Fruit fly (Drosophila melanogaster): ENCODE data around the gene CG7968.

CG7968 gene

DNA sequence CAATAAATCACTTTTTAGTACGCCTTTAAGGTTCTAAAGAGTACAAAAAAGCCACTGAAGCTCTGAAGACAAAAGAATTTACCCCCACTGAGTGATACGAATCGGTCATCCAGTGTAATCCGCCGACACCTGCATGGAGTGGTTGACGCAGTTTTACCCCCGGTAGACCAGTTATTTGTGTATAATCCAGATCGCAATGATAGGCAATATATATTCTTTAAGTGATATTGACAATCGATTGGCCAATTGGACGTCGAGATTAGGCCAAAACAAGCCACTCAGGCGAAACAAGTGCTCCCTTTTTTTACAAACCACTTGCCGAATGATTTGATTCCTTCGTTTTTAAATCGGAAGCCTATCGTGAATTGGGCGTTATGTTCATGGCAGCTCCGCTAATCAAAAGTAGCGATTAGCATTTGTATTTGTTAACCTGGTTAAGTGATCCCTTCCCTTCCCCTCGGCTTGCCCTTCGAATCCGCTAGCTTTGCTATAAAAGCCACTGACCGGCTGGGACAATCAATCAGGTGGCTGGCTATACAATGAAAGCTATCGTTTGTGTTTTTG is 2.9 kb upstream of the CG7968 start, which contains the start of gene CG7916:
Gene CG7916, plus strand, starts transcription at position 514 of the 564 bp plus-strand sequence.
- TF ChIP-seq CG12768 (GFP tag; optimal IDR thresholded peaks at IDR 0.05) (peak; percentile 30), cic (GFP tag; optimal IDR thresholded peaks at IDR 0.05) (peak; percentile 54), pad (GFP tag; optimal IDR thresholded peaks at IDR 0.05) (peak; percentile 17), Hr96 (GFP tag; optimal IDR thresholded peaks at IDR 0.05) (peak; percentile 6), CG1620 (GFP tag; optimal IDR thresholded peaks at IDR 0.05) (no peak)

DNA sequence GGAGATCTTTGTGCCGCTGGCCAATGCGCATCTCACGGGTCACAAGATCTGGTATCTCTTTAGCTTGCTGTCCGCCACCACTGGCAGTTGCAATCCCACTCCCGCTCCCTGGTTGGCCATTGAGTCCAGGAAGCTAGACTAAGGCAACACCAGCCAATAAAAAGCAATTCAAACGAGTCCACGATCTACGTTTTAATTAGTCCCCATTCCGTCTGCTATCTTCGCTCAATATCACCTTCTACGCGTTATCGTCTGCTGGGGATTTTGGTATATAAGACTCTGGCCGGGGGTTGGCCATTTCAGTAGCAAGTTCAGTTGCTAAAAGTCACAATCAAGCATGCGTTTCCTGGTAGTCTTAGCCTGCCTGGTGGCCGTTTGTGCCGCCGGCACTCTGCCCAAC is 1.6 kb upstream of the CG7968 start, which contains the start of gene CG7953:
Gene CG7953, plus strand, starts transcription at position 301 of the 400 bp plus-strand sequence.
- no peak for TF ChIP-seq kay (GFP tag; ENCODE audit: borderline replicate concordance)
- no peak for TF ChIP-seq Crg-1 (GFP tag; optimal IDR thresholded peaks at IDR 0.05)
- TF ChIP-seq Mnt (GFP tag; optimal IDR thresholded peaks at IDR 0.05), result no peak
- TF ChIP-seq CG33017 (tag; optimal IDR thresholded peaks at IDR 0.05), result no peak
- no peak for TF ChIP-seq CG7045 (GFP tag; optimal IDR thresholded peaks at IDR 0.05)
- no peak for TF ChIP-seq cic (GFP tag; optimal IDR thresholded peaks at IDR 0.05)
- no peak for TF ChIP-seq CG7101 (tag; optimal IDR thresholded peaks at IDR 0.05)
- no peak for TF ChIP-seq toe (GFP tag; optimal IDR thresholded peaks at IDR 0.05)
- no peak for TF ChIP-seq cnc (optimal IDR thresholded peaks at IDR 0.05)
- TF ChIP-seq CG12768 (GFP tag; optimal IDR thresholded peaks at IDR 0.05), result no peak
- no peak for TF ChIP-seq CG14711 (tag; optimal IDR thresholded peaks at IDR 0.05)
- no peak for TF ChIP-seq CG11617 (GFP tag; optimal IDR thresholded peaks at IDR 0.05)
- TF ChIP-seq CG5204 (GFP tag; optimal IDR thresholded peaks at IDR 0.05), result no peak
- no peak for TF ChIP-seq tj (GFP tag; optimal IDR thresholded peaks at IDR 0.05)
- no peak for TF ChIP-seq Clk (GFP tag; optimal IDR thresholded peaks at IDR 0.05)
- no peak for TF ChIP-seq ovo (GFP tag; optimal IDR thresholded peaks at IDR 0.05)

DNA sequence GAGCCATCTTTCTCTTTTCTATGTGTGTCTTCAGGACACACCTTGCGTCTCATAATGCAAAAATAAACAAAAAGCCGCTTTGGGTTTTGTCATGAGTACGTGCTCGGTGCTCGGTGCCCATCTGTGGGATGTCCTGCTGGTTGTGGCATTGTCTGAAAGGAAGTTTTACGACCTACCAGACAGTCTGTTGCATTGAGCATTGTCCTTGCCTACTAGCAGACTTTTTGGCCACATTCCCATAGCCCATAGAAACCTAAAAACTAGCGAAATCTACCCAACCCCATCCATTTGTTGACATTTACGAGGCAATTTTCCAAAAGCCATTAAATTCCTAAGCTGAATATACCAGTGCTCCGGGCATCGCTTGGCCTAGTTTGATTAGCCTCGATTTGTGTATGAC is 1.9 kb downstream of the CG7968 start:
- no peak for TF ChIP-seq tj (GFP tag; optimal IDR thresholded peaks at IDR 0.05)
- no peak for TF ChIP-seq CG12768 (GFP tag; optimal IDR thresholded peaks at IDR 0.05)
- no peak for TF ChIP-seq CG1620 (GFP tag; optimal IDR thresholded peaks at IDR 0.05)
- no peak for TF ChIP-seq Hr96 (GFP tag; optimal IDR thresholded peaks at IDR 0.05)
- no peak for TF ChIP-seq pad (GFP tag; optimal IDR thresholded peaks at IDR 0.05)
- no peak for TF ChIP-seq CG33017 (tag; optimal IDR thresholded peaks at IDR 0.05)
- no peak for TF ChIP-seq toe (GFP tag; optimal IDR thresholded peaks at IDR 0.05)
- TF ChIP-seq ovo (GFP tag; optimal IDR thresholded peaks at IDR 0.05), result no peak
- no peak for TF ChIP-seq bab1 (GFP tag; optimal IDR thresholded peaks at IDR 0.05)
- no peak for TF ChIP-seq Crg-1 (GFP tag; optimal IDR thresholded peaks at IDR 0.05)
- TF ChIP-seq cic (GFP tag; optimal IDR thresholded peaks at IDR 0.05), result no peak
- TF ChIP-seq CG7101 (tag; optimal IDR thresholded peaks at IDR 0.05), result no peak
- TF ChIP-seq CG5204 (GFP tag; optimal IDR thresholded peaks at IDR 0.05), result no peak
- no peak for TF ChIP-seq CG11617 (GFP tag; optimal IDR thresholded peaks at IDR 0.05)
- no peak for TF ChIP-seq cnc (optimal IDR thresholded peaks at IDR 0.05)
- no peak for TF ChIP-seq kay (GFP tag; ENCODE audit: borderline replicate concordance)
- TF ChIP-seq CG14711 (tag; optimal IDR thresholded peaks at IDR 0.05), result no peak
- no peak for TF ChIP-seq Mnt (GFP tag; optimal IDR thresholded peaks at IDR 0.05)
- TF ChIP-seq CG7045 (GFP tag; optimal IDR thresholded peaks at IDR 0.05), result no peak

DNA sequence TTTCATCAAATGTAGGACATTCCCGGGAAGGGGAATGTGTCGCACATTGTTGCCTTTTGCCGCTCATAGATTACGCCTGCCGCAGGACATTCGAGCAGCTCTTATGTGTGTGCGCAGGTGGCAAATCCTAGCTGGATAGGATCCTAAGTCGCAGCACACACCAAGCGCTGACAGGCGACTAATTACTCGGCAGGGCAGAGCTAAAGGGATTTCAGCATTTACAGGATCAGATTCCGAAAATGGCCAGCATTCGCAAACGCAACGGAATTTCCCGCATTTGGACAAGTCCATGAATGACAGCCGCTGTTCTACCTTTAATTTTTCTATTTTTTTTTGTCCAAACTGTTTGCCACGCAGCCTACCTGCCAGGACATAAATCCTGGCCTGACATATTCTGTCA is 18.5 kb downstream of the CG7968 start:
- no peak for TF ChIP-seq CG12768 (GFP tag; optimal IDR thresholded peaks at IDR 0.05)
- no peak for TF ChIP-seq pad (GFP tag; optimal IDR thresholded peaks at IDR 0.05)
- no peak for TF ChIP-seq tj (GFP tag; optimal IDR thresholded peaks at IDR 0.05)
- TF ChIP-seq cic (GFP tag; optimal IDR thresholded peaks at IDR 0.05), result no peak
- TF ChIP-seq Hr96 (GFP tag; optimal IDR thresholded peaks at IDR 0.05), result no peak
- TF ChIP-seq Clk (GFP tag; optimal IDR thresholded peaks at IDR 0.05), result no peak
- TF ChIP-seq Mnt (GFP tag; optimal IDR thresholded peaks at IDR 0.05), result no peak
- no peak for TF ChIP-seq bab1 (GFP tag; optimal IDR thresholded peaks at IDR 0.05)
- TF ChIP-seq CG11617 (GFP tag; optimal IDR thresholded peaks at IDR 0.05), result no peak
- no peak for TF ChIP-seq ovo (GFP tag; optimal IDR thresholded peaks at IDR 0.05)
- TF ChIP-seq CG5204 (GFP tag; optimal IDR thresholded peaks at IDR 0.05), result no peak
- TF ChIP-seq CG7101 (tag; optimal IDR thresholded peaks at IDR 0.05), result no peak
- TF ChIP-seq CG33017 (tag; optimal IDR thresholded peaks at IDR 0.05), result no peak
- no peak for TF ChIP-seq toe (GFP tag; optimal IDR thresholded peaks at IDR 0.05)
- no peak for TF ChIP-seq CG7045 (GFP tag; optimal IDR thresholded peaks at IDR 0.05)
- TF ChIP-seq CG1620 (GFP tag; optimal IDR thresholded peaks at IDR 0.05), result no peak
- TF ChIP-seq kay (GFP tag; ENCODE audit: borderline replicate concordance), result no peak
- no peak for TF ChIP-seq Crg-1 (GFP tag; optimal IDR thresholded peaks at IDR 0.05)
- no peak for TF ChIP-seq cnc (optimal IDR thresholded peaks at IDR 0.05)
- no peak for TF ChIP-seq CG14711 (tag; optimal IDR thresholded peaks at IDR 0.05)

DNA sequence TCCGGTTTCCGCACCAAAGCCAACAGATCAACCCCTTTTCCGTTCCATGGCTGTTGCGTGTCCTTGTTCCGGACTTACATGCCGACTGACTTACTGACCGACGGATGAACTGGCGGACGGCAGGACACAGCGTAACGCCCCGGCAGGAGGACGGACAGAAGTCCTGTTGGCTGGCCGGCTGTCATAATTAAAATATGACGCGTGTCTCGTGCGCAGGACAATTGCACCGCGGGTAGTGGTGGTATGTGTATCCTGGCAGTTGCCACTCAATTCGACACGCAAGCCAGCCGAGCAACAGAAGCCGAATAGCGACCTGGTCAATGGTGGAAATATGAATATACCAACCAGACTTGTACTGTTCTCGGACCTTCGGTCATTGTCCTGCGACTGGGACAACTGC is 20.2 kb downstream of the CG7968 start:
- TF ChIP-seq Mnt (GFP tag; optimal IDR thresholded peaks at IDR 0.05) (no peak), CG7101 (tag; optimal IDR thresholded peaks at IDR 0.05) (no peak), CG33017 (tag; optimal IDR thresholded peaks at IDR 0.05) (no peak), cnc (optimal IDR thresholded peaks at IDR 0.05) (no peak), tj (GFP tag; optimal IDR thresholded peaks at IDR 0.05) (no peak), CG11617 (GFP tag; optimal IDR thresholded peaks at IDR 0.05) (no peak), cic (GFP tag; optimal IDR thresholded peaks at IDR 0.05) (no peak), CG12768 (GFP tag; optimal IDR thresholded peaks at IDR 0.05) (no peak), Hr96 (GFP tag; optimal IDR thresholded peaks at IDR 0.05) (no peak), ovo (GFP tag; optimal IDR thresholded peaks at IDR 0.05) (no peak), pad (GFP tag; optimal IDR thresholded peaks at IDR 0.05) (no peak), Clk (GFP tag; optimal IDR thresholded peaks at IDR 0.05) (no peak), CG1620 (GFP tag; optimal IDR thresholded peaks at IDR 0.05) (no peak), CG5204 (GFP tag; optimal IDR thresholded peaks at IDR 0.05) (no peak), bab1 (GFP tag; optimal IDR thresholded peaks at IDR 0.05) (no peak), CG7045 (GFP tag; optimal IDR thresholded peaks at IDR 0.05) (no peak), toe (GFP tag; optimal IDR thresholded peaks at IDR 0.05) (no peak), Crg-1 (GFP tag; optimal IDR thresholded peaks at IDR 0.05) (no peak), kay (GFP tag; ENCODE audit: borderline replicate concordance) (no peak)

DNA sequence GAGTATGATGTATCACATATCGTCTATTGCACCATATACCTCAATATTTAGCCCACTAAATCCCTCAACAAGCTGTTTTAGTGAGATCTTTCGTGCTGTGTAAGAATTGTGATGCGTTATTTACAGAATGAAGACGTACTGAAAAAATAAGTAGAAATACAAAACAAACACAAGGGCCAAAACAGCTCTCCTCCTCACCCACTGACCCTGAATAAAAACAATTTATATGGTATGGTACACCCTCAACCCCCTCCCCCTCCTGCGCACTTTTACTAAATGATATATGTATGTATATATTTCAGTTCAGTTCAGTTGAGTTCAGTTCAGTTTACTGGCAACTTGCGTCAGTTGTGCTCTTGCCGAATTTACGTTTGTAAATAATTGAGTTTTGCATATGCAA is 23.9 kb downstream of the CG7968 start:
- no peak for TF ChIP-seq CG5204 (GFP tag; optimal IDR thresholded peaks at IDR 0.05)
- TF ChIP-seq pad (GFP tag; optimal IDR thresholded peaks at IDR 0.05), result no peak
- TF ChIP-seq toe (GFP tag; optimal IDR thresholded peaks at IDR 0.05), result no peak
- peak; percentile 62 for TF ChIP-seq kay (GFP tag; ENCODE audit: borderline replicate concordance)

Data from whole organism, adult.